Worm (Caenorhabditis elegans) whole organism, L2 larva: ENCODE results near the gene F58E6.11.
A peak's percentile ranks its signal among the peaks of the same experiment; 100 is the strongest.

Experiments
- C34F6.9 ChIP-seq: fragments of 150-350 bp; optimal IDR thresholded peaks from 2 replicates; lab custom pipeline; 2014; ENCODE audit warnings: missing biosample characterization, missing genetic modification characterization
- R02D3.7 ChIP-seq: fragments of 150-350 bp; optimal IDR thresholded peaks from 2 replicates; lab custom pipeline; 2014; ENCODE audit warnings: missing biosample characterization, missing genetic modification characterization
- ZK546.5 ChIP-seq: sonication (generic microtip); optimal IDR thresholded peaks from 2 replicates; lab custom pipeline; 2017; ENCODE audit warnings: missing biosample characterization, missing genetic modification characterization
- alr-1 ChIP-seq: fragments of 150-350 bp; optimal IDR thresholded peaks from 2 replicates; lab custom pipeline; 2014; ENCODE audit warnings: missing biosample characterization, missing genetic modification characterization
- aly-2 ChIP-seq: fragments of 150-350 bp; optimal IDR thresholded peaks from 2 replicates; lab custom pipeline; 2014; ENCODE audit warnings: missing biosample characterization, missing genetic modification characterization
- ama-1 ChIP-seq: fragments of 150-350 bp; optimal IDR thresholded peaks from 2 replicates; lab custom pipeline; 2018; ENCODE audit warnings: inconsistent platforms
- blmp-1 ChIP-seq: sonication (generic microtip); optimal IDR thresholded peaks from 2 replicates; lab custom pipeline; 2017; ENCODE audit warnings: missing genetic modification characterization, mild to moderate bottlenecking, missing compliant biosample characterization, antibody characterized with exemption, moderate library complexity; ENCODE audit not compliant: insufficient read depth
- ceh-16 ChIP-seq: fragments of 150-350 bp; optimal IDR thresholded peaks from 2 replicates; lab custom pipeline; 2014; ENCODE audit warnings: missing biosample characterization, missing genetic modification characterization
- ceh-82 ChIP-seq: fragments of 150-350 bp; optimal IDR thresholded peaks from 2 replicates; lab custom pipeline; 2014; ENCODE audit warnings: missing biosample characterization, missing genetic modification characterization
- crh-2 ChIP-seq: sonication (generic microtip); optimal IDR thresholded peaks from 2 replicates; lab custom pipeline; 2017; ENCODE audit warnings: missing biosample characterization, missing genetic modification characterization
- egl-27 ChIP-seq: sonication (generic microtip); optimal IDR thresholded peaks from 3 replicates; lab custom pipeline; 2017; ENCODE audit warnings: missing biosample characterization, missing genetic modification reagents, missing genetic modification characterization
- elt-1 ChIP-seq: fragments of 150-350 bp; optimal IDR thresholded peaks from 2 replicates; lab custom pipeline; 2014; ENCODE audit warnings: missing biosample characterization, missing genetic modification characterization
- elt-3 ChIP-seq: sonication (generic microtip); optimal IDR thresholded peaks from 2 replicates; lab custom pipeline; 2017; ENCODE audit warnings: missing biosample characterization, missing genetic modification characterization
- fos-1 ChIP-seq: fragments of 150-350 bp; optimal IDR thresholded peaks from 2 replicates; lab custom pipeline; 2014; ENCODE audit warnings: missing biosample characterization, missing genetic modification characterization
- gmeb-1 ChIP-seq: fragments of 150-350 bp; optimal IDR thresholded peaks from 2 replicates; lab custom pipeline; 2014; ENCODE audit warnings: missing biosample characterization, missing genetic modification characterization
- lin-11 ChIP-seq: fragments of 150-350 bp; sonication (generic microtip); optimal IDR thresholded peaks from 2 replicates; lab custom pipeline; 2014; ENCODE audit warnings: missing biosample characterization, missing genetic modification characterization, inconsistent platforms, mixed read lengths
- lin-13 ChIP-seq: fragments of 150-350 bp; optimal IDR thresholded peaks from 2 replicates; lab custom pipeline; 2014; ENCODE audit warnings: missing biosample characterization, missing genetic modification reagents, missing genetic modification characterization
- lin-39 ChIP-seq: fragments of 150-350 bp; optimal IDR thresholded peaks from 2 replicates; lab custom pipeline; 2014; ENCODE audit warnings: missing biosample characterization, missing genetic modification reagents, missing genetic modification characterization
- lsy-2 ChIP-seq, 2 experiments: fragments of 150-350 bp in 1 of 2; sonication (generic microtip) in 1 of 2; optimal IDR thresholded peaks; 2 replicates each; lab custom pipeline; 2014 to 2017; ENCODE audit warnings: missing biosample characterization in 2 of 2, missing genetic modification characterization in 2 of 2
- mdl-1 ChIP-seq, 2 experiments: fragments of 150-350 bp in 1 of 2; sonication (generic microtip) in 1 of 2; optimal IDR thresholded peaks; 2 replicates each; lab custom pipeline; 2017; ENCODE audit warnings: missing biosample characterization in 2 of 2, missing genetic modification characterization in 2 of 2
- nhr-10 ChIP-seq: sonication (generic microtip); optimal IDR thresholded peaks from 2 replicates; lab custom pipeline; 2017; ENCODE audit warnings: missing biosample characterization, missing genetic modification characterization
- nhr-23 ChIP-seq: fragments of 150-350 bp; optimal IDR thresholded peaks from 2 replicates; lab custom pipeline; 2014; ENCODE audit warnings: missing biosample characterization, missing genetic modification reagents, missing genetic modification characterization
- nhr-237 ChIP-seq: fragments of 150-350 bp; optimal IDR thresholded peaks from 2 replicates; lab custom pipeline; 2014; ENCODE audit warnings: missing biosample characterization, missing genetic modification characterization
- nhr-25 ChIP-seq: fragments of 150-350 bp; sonication (generic microtip); optimal IDR thresholded peaks from 3 replicates; lab custom pipeline; 2014; ENCODE audit warnings: missing biosample characterization, missing genetic modification characterization
- nhr-6 ChIP-seq: fragments of 150-350 bp; optimal IDR thresholded peaks from 2 replicates; lab custom pipeline; 2014; ENCODE audit warnings: missing biosample characterization, missing genetic modification characterization
- nhr-77 ChIP-seq: fragments of 150-350 bp; optimal IDR thresholded peaks from 2 replicates; lab custom pipeline; 2014; ENCODE audit warnings: missing biosample characterization, missing genetic modification characterization
- peb-1 ChIP-seq: fragments of 150-350 bp; optimal IDR thresholded peaks from 2 replicates; lab custom pipeline; 2014; ENCODE audit warnings: missing biosample characterization, missing genetic modification characterization
- skn-1 ChIP-seq: sonication (generic microtip); optimal IDR thresholded peaks from 2 replicates; lab custom pipeline; 2017; ENCODE audit warnings: missing biosample characterization, missing genetic modification characterization
- sma-3 ChIP-seq: sonication (generic microtip); optimal IDR thresholded peaks from 2 replicates; lab custom pipeline; 2016; ENCODE audit warnings: missing genetic modification reagents, missing genetic modification characterization, missing compliant biosample characterization
- sma-9 ChIP-seq, 2 experiments: fragments of 150-350 bp in 1 of 2; sonication (generic microtip) in 1 of 2; optimal IDR thresholded peaks; 2 replicates each; lab custom pipeline; 2014 to 2016; ENCODE audit warnings: missing genetic modification characterization in 2 of 2, mild to moderate bottlenecking in 1 of 2, missing biosample characterization in 1 of 2, missing compliant biosample characterization in 1 of 2, missing genetic modification reagents in 1 of 2, moderate library complexity in 1 of 2
- unc-39 ChIP-seq: fragments of 150-350 bp; optimal IDR thresholded peaks from 2 replicates; lab custom pipeline; 2014; ENCODE audit warnings: missing biosample characterization, missing genetic modification characterization
- unc-62 ChIP-seq: fragments of 150-350 bp; optimal IDR thresholded peaks from 2 replicates; lab custom pipeline; 2014; ENCODE audit warnings: missing biosample characterization, missing genetic modification reagents, missing genetic modification characterization
- zag-1 ChIP-seq: fragments of 150-350 bp; optimal IDR thresholded peaks from 2 replicates; lab custom pipeline; 2014; ENCODE audit warnings: missing biosample characterization, missing genetic modification characterization
- ztf-1 ChIP-seq: fragments of 200-800 bp; sonication (Bioruptor generic); conservative IDR thresholded peaks from 2 replicates; pipeline ENCODE4 v1.3.6; 2022; ENCODE audit warnings: missing genetic modification characterization, missing compliant biosample characterization
- ztf-11 ChIP-seq: sonication (generic microtip); optimal IDR thresholded peaks from 2 replicates; lab custom pipeline; 2017; ENCODE audit warnings: missing biosample characterization, missing genetic modification characterization
- ztf-4 ChIP-seq: fragments of 150-350 bp; optimal IDR thresholded peaks from 2 replicates; lab custom pipeline; 2014; ENCODE audit warnings: missing biosample characterization, missing genetic modification characterization

F58E6.11 gene

ce11 chrV:9799076-9799475, 41.3 kb upstream of the F58E6.11 start, which contains the start of gene F46B6.13:
Gene F46B6.13, minus strand, starts transcription at chrV:9799176.
- TF ChIP-seq sma-3 (GFP tag; lab: Kevin White, UChicago) (no peak), peb-1 (tag; lab: Kevin White, UChicago) (no peak), alr-1 (tag; lab: Kevin White, UChicago) (no peak), nhr-6 (tag; lab: Kevin White, UChicago) (no peak), nhr-77 (no peak), ztf-1 (no peak), ZK546.5 (tag; lab: Kevin White, UChicago) (no peak), lsy-2 (tag; optimal IDR thresholded peaks at IDR 0.05; lab: Kevin White, UChicago) (no peak), mdl-1 (tag; optimal IDR thresholded peaks at IDR 0.05; lab: Kevin White, UChicago) (no peak), ceh-16 (tag; lab: Kevin White, UChicago) (no peak), nhr-10 (no peak)

ce11 chrV:9798212-9798611, 40.4 kb upstream of the F58E6.11 start:
- TF ChIP-seq elt-1 (tag; lab: Kevin White, UChicago) (no peak), sma-3 (GFP tag; lab: Kevin White, UChicago) (no peak), R02D3.7 (tag; lab: Kevin White, UChicago) (no peak), ztf-11 (tag; lab: Kevin White, UChicago) (no peak), nhr-6 (tag; lab: Kevin White, UChicago) (no peak), nhr-10 (no peak), skn-1 (no peak), aly-2 (no peak), unc-39 (tag; lab: Kevin White, UChicago) (no peak), nhr-77 (no peak), blmp-1 (tag; lab: Kevin White, UChicago) (no peak), nhr-23 (tag; lab: Kevin White, UChicago) (no peak), lsy-2 (tag; optimal IDR thresholded peaks at IDR 0.05; lab: Kevin White, UChicago) (no peak), unc-62 (GFP tag; lab: Kevin White, UChicago) (no peak), C34F6.9 (tag; lab: Kevin White, UChicago) (no peak), nhr-237 (tag; lab: Kevin White, UChicago) (no peak), lin-11 (tag; lab: Kevin White, UChicago) (no peak), ceh-82 (no peak), gmeb-1 (tag; lab: Kevin White, UChicago) (no peak), crh-2 (tag; lab: Kevin White, UChicago) (no peak)

- TF ChIP-seq ama-1 (no peak), lsy-2 (tag; optimal IDR thresholded peaks at IDR 0.05; lab: Kevin White, UChicago) (no peak), lin-39 (no peak), ceh-82 (no peak)
Observed at ce11 chrV:9796562-9796961, 38.8 kb upstream of the F58E6.11 start, which contains the start of gene F46B6.9. Gene F46B6.9, plus strand, starts transcription at chrV:9796862.

- TF ChIP-seq ztf-4 (tag; lab: Kevin White, UChicago) (no peak), sma-9 (GFP tag; optimal IDR thresholded peaks at IDR 0.05; lab: Kevin White, UChicago) (no peak), sma-9 (tag; optimal IDR thresholded peaks at IDR 0.05; lab: Kevin White, UChicago) (no peak), lin-11 (tag; lab: Kevin White, UChicago) (peak; percentile 20), lin-13 (GFP tag; lab: Kevin White, UChicago) (no peak), unc-62 (GFP tag; lab: Kevin White, UChicago) (no peak)
Observed at ce11 chrV:9796002-9796401, 38.2 kb upstream of the F58E6.11 start.

- TF ChIP-seq egl-27 (no peak), ama-1 (no peak), C34F6.9 (tag; lab: Kevin White, UChicago) (no peak), sma-9 (GFP tag; optimal IDR thresholded peaks at IDR 0.05; lab: Kevin White, UChicago) (peak; percentile 9), sma-9 (tag; optimal IDR thresholded peaks at IDR 0.05; lab: Kevin White, UChicago) (no peak)
Observed at ce11 chrV:9794997-9795396, 37.2 kb upstream of the F58E6.11 start.

ce11 chrV:9791332-9791731, 33.5 kb upstream of the F58E6.11 start, which contains the start of gene lipl-2:
Gene lipl-2, plus strand, starts transcription at chrV:9791567.
- TF ChIP-seq sma-3 (GFP tag; lab: Kevin White, UChicago) (no peak), ztf-11 (tag; lab: Kevin White, UChicago) (no peak), R02D3.7 (tag; lab: Kevin White, UChicago) (no peak), sma-9 (GFP tag; optimal IDR thresholded peaks at IDR 0.05; lab: Kevin White, UChicago) (peak; percentile 31), sma-9 (tag; optimal IDR thresholded peaks at IDR 0.05; lab: Kevin White, UChicago) (no peak), nhr-23 (tag; lab: Kevin White, UChicago) (no peak), crh-2 (tag; lab: Kevin White, UChicago) (peak; percentile 25), unc-62 (GFP tag; lab: Kevin White, UChicago) (no peak), zag-1 (tag; lab: Kevin White, UChicago) (no peak), nhr-25 (tag; lab: Kevin White, UChicago) (no peak), mdl-1 (tag; optimal IDR thresholded peaks at IDR 0.05; lab: Kevin White, UChicago) (no peak), elt-3 (tag; lab: Kevin White, UChicago) (no peak), fos-1 (tag; lab: Kevin White, UChicago) (peak; percentile 26), ceh-82 (no peak)
- TF ChIP-seq, all 48 proteins: peak for 3
